Worm (Caenorhabditis elegans) whole organism, L4 larva: ENCODE data around the gene W04D2.4.

Experiments
- F49E8.2 ChIP-seq: sonication (generic microtip); optimal IDR thresholded peaks from 2 replicates; lab custom pipeline; 2016; ENCODE audit warnings: missing compliant biosample characterization, mild to moderate bottlenecking, missing genetic modification characterization, borderline replicate concordance
- T20F7.1 ChIP-seq: fragments of 200-800 bp; sonication (Bioruptor generic); optimal IDR thresholded peaks from 2 replicates; lab custom pipeline; 2018; ENCODE audit warnings: mild to moderate bottlenecking, missing genetic modification characterization, missing compliant biosample characterization
- Y105C5A.15 ChIP-seq: fragments of 200-800 bp; sonication (Bioruptor generic); IDR thresholded peaks from 2 replicates; pipeline ENCODE4 v1.3.6; 2022; ENCODE audit warnings: missing genetic modification characterization, missing compliant biosample characterization
- Y48G9A.11 ChIP-seq: fragments of 200-800 bp; sonication (Bioruptor generic); IDR thresholded peaks from 2 replicates; pipeline ENCODE4 v1.3.6; 2022; ENCODE audit warnings: missing genetic modification reagents, missing genetic modification characterization, missing compliant biosample characterization
- Y75B8A.6 ChIP-seq: fragments of 200-800 bp; sonication (Bioruptor generic); IDR thresholded peaks from 2 replicates; pipeline ENCODE4 v1.3.6; 2022; ENCODE audit warnings: missing genetic modification reagents, missing genetic modification characterization, missing compliant biosample characterization
- ZK337.2 ChIP-seq: fragments of 200-800 bp; sonication (Bioruptor generic); IDR thresholded peaks from 2 replicates; pipeline ENCODE4 v1.3.6; 2022; ENCODE audit warnings: missing genetic modification reagents, missing genetic modification characterization, missing compliant biosample characterization
- ZK546.5 ChIP-seq, 2 experiments: sonication (generic microtip); optimal IDR thresholded peaks; 2 replicates each; lab custom pipeline; 2017; ENCODE audit warnings: missing biosample characterization in 2 of 2, missing genetic modification characterization in 2 of 2
- aly-2 ChIP-seq: sonication (generic microtip); optimal IDR thresholded peaks from 2 replicates; lab custom pipeline; 2018; ENCODE audit warnings: missing biosample characterization, missing genetic modification characterization
- arid-1 ChIP-seq: fragments of 200-800 bp; sonication (Bioruptor generic); conservative IDR thresholded peaks from 2 replicates; pipeline ENCODE4 v1.3.6; 2022; ENCODE audit warnings: missing genetic modification reagents, missing genetic modification characterization, missing compliant biosample characterization
- attf-4 ChIP-seq: sonication (generic microtip); optimal IDR thresholded peaks from 3 replicates; lab custom pipeline; 2017; ENCODE audit warnings: missing biosample characterization, missing genetic modification characterization
- ceh-20 ChIP-seq: fragments of 200-800 bp; sonication (Bioruptor generic); IDR thresholded peaks from 2 replicates; pipeline ENCODE4 v1.3.6; 2022; ENCODE audit warnings: missing genetic modification reagents, missing genetic modification characterization, missing compliant biosample characterization
- ceh-28 ChIP-seq: fragments of 150-350 bp; optimal IDR thresholded peaks from 2 replicates; lab custom pipeline; 2014; ENCODE audit warnings: missing biosample characterization, missing genetic modification reagents, missing genetic modification characterization
- ceh-62 ChIP-seq: sonication (generic microtip); optimal IDR thresholded peaks from 2 replicates; lab custom pipeline; 2017; ENCODE audit warnings: missing biosample characterization, missing genetic modification characterization
- ceh-82 ChIP-seq: sonication (generic microtip); optimal IDR thresholded peaks from 2 replicates; lab custom pipeline; 2017; ENCODE audit warnings: missing biosample characterization, missing genetic modification characterization
- ctbp-1 ChIP-seq: fragments of 200-800 bp; sonication (Bioruptor generic); IDR thresholded peaks from 2 replicates; pipeline ENCODE4 v1.3.6; 2022; ENCODE audit warnings: missing genetic modification reagents, missing genetic modification characterization, missing compliant biosample characterization
- dmd-6 ChIP-seq: fragments of 200-800 bp; sonication (Bioruptor generic); IDR thresholded peaks from 2 replicates; pipeline ENCODE4 v1.3.6; 2022; ENCODE audit warnings: missing genetic modification reagents, missing genetic modification characterization, missing compliant biosample characterization
- dmd-8 ChIP-seq: fragments of 200-800 bp; sonication (Bioruptor generic); IDR thresholded peaks from 2 replicates; pipeline ENCODE4 v1.3.6; 2022; ENCODE audit warnings: missing genetic modification characterization, missing compliant biosample characterization
- dpl-1 ChIP-seq: fragments of 150-350 bp; optimal IDR thresholded peaks from 2 replicates; lab custom pipeline; 2014; ENCODE audit warnings: missing biosample characterization, missing genetic modification reagents, missing genetic modification characterization
- duxl-1 ChIP-seq: sonication (generic microtip); optimal IDR thresholded peaks from 2 replicates; lab custom pipeline; 2016; ENCODE audit warnings: mild to moderate bottlenecking, missing genetic modification characterization, moderate library complexity, missing compliant biosample characterization; ENCODE audit not compliant: poor library complexity
- dve-1 ChIP-seq: sonication (generic microtip); optimal IDR thresholded peaks from 2 replicates; lab custom pipeline; 2017; ENCODE audit warnings: antibody characterized with exemption, mild to moderate bottlenecking, missing genetic modification characterization, missing compliant biosample characterization; ENCODE audit not compliant: insufficient read depth
- fos-1 ChIP-seq: fragments of 150-350 bp; optimal IDR thresholded peaks from 2 replicates; lab custom pipeline; 2014; ENCODE audit warnings: missing biosample characterization, missing genetic modification characterization
- gei-8 ChIP-seq: fragments of 200-800 bp; sonication (Bioruptor generic); optimal IDR thresholded peaks from 2 replicates; lab custom pipeline; 2018; ENCODE audit warnings: mild to moderate bottlenecking, missing genetic modification characterization, missing compliant biosample characterization
- hif-1 ChIP-seq, 2 experiments: sonication (generic microtip); optimal IDR thresholded peaks; 2 replicates each; lab custom pipeline; 2016 to 2017; ENCODE audit warnings: missing compliant biosample characterization in 2 of 2, missing genetic modification characterization in 2 of 2, missing genetic modification reagents in 2 of 2, missing genotype in 2 of 2, mild to moderate bottlenecking in 1 of 2
- hlh-30 ChIP-seq: sonication (generic microtip); optimal IDR thresholded peaks from 2 replicates; lab custom pipeline; 2017; ENCODE audit warnings: antibody characterized with exemption, mild to moderate bottlenecking, missing genetic modification characterization, missing compliant biosample characterization; ENCODE audit not compliant: insufficient read depth
- jun-1 ChIP-seq: fragments of 150-350 bp; optimal IDR thresholded peaks from 2 replicates; lab custom pipeline; 2014; ENCODE audit warnings: missing biosample characterization, missing genetic modification reagents, missing genetic modification characterization
- lim-7 ChIP-seq: fragments of 200-800 bp; sonication (Bioruptor generic); IDR thresholded peaks from 2 replicates; pipeline ENCODE4 v1.3.6; 2022; ENCODE audit warnings: missing genetic modification characterization, missing compliant biosample characterization
- lin-29 ChIP-seq: fragments of 200-800 bp; sonication (Bioruptor generic); IDR thresholded peaks from 2 replicates; pipeline ENCODE4 v1.3.6; 2022; ENCODE audit warnings: missing genetic modification reagents, missing genetic modification characterization, missing compliant biosample characterization
- lir-3 ChIP-seq: sonication (generic microtip); optimal IDR thresholded peaks from 2 replicates; lab custom pipeline; 2016; ENCODE audit warnings: mild to moderate bottlenecking, missing genetic modification characterization, missing compliant biosample characterization
- lsy-2 ChIP-seq, 2 experiments: fragments of 150-350 bp in 1 of 2; sonication (generic microtip) in 1 of 2; optimal IDR thresholded peaks; 2 replicates each; lab custom pipeline; 2014 to 2017; ENCODE audit warnings: missing biosample characterization in 2 of 2, missing genetic modification characterization in 2 of 2
- madf-5 ChIP-seq, 2 experiments: fragments of 200-800 bp; sonication (Bioruptor generic); IDR thresholded peaks; 2 replicates each; pipeline ENCODE4 v1.3.6; 2022; ENCODE audit warnings: missing compliant biosample characterization in 2 of 2, missing genetic modification characterization in 2 of 2
- mep-1 ChIP-seq: fragments of 150-350 bp; sonication (generic microtip); optimal IDR thresholded peaks from 3 replicates; lab custom pipeline; 2014; ENCODE audit warnings: missing biosample characterization, missing genetic modification characterization
- mes-2 ChIP-seq: sonication (generic microtip); optimal IDR thresholded peaks from 2 replicates; lab custom pipeline; 2016; ENCODE audit warnings: missing genotype, mild to moderate bottlenecking, missing genetic modification characterization, missing compliant biosample characterization; ENCODE audit not compliant: poor library complexity, severe bottlenecking
- nhr-10 ChIP-seq: fragments of 150-350 bp; optimal IDR thresholded peaks from 2 replicates; lab custom pipeline; 2014; ENCODE audit warnings: missing biosample characterization, missing genetic modification characterization
- nhr-102 ChIP-seq: sonication (generic microtip); optimal IDR thresholded peaks from 2 replicates; lab custom pipeline; 2016; ENCODE audit warnings: mild to moderate bottlenecking, missing genetic modification characterization, moderate library complexity, missing compliant biosample characterization
- nhr-11 ChIP-seq: fragments of 150-350 bp; optimal IDR thresholded peaks from 2 replicates; lab custom pipeline; 2014; ENCODE audit warnings: missing biosample characterization, missing genetic modification characterization
- nhr-111 ChIP-seq: fragments of 200-800 bp; sonication (Bioruptor generic); optimal IDR thresholded peaks from 2 replicates; lab custom pipeline; 2018; ENCODE audit warnings: mild to moderate bottlenecking, missing genetic modification characterization, missing compliant biosample characterization
- nhr-25 ChIP-seq: sonication (generic microtip); optimal IDR thresholded peaks from 2 replicates; lab custom pipeline; 2017; ENCODE audit warnings: missing genetic modification characterization, mild to moderate bottlenecking, missing compliant biosample characterization, antibody characterized with exemption, moderate library complexity, borderline replicate concordance; ENCODE audit not compliant: insufficient read depth
- nhr-28 ChIP-seq: fragments of 150-350 bp; optimal IDR thresholded peaks from 2 replicates; lab custom pipeline; 2014; ENCODE audit warnings: missing biosample characterization, missing genetic modification characterization
- nhr-77 ChIP-seq: fragments of 150-350 bp; optimal IDR thresholded peaks from 2 replicates; lab custom pipeline; 2014; ENCODE audit warnings: missing biosample characterization, missing genetic modification characterization
- php-3 ChIP-seq: fragments of 200-800 bp; sonication (Bioruptor generic); IDR thresholded peaks from 2 replicates; pipeline ENCODE4 v1.3.6; 2022; ENCODE audit warnings: missing genetic modification reagents, missing genetic modification characterization, missing compliant biosample characterization
- pqm-1 ChIP-seq: sonication (generic microtip); optimal IDR thresholded peaks from 2 replicates; lab custom pipeline; 2017; ENCODE audit warnings: missing biosample characterization, missing genetic modification characterization
- saeg-2 ChIP-seq: fragments of 200-800 bp; sonication (Bioruptor generic); IDR thresholded peaks from 2 replicates; pipeline ENCODE4 v1.3.6; 2022; ENCODE audit warnings: missing genetic modification reagents, missing genetic modification characterization, missing compliant biosample characterization
- sdz-12 ChIP-seq: fragments of 200-800 bp; sonication (Bioruptor generic); optimal IDR thresholded peaks from 2 replicates; lab custom pipeline; 2018; ENCODE audit warnings: mild to moderate bottlenecking, missing genetic modification characterization, missing compliant biosample characterization
- set-16 ChIP-seq: fragments of 200-800 bp; sonication (Bioruptor generic); IDR thresholded peaks from 2 replicates; pipeline ENCODE4 v1.3.6; 2022; ENCODE audit warnings: missing genetic modification reagents, missing genetic modification characterization, missing compliant biosample characterization
- skn-1 ChIP-seq: fragments of 150-350 bp; optimal IDR thresholded peaks from 2 replicates; lab custom pipeline; 2014; ENCODE audit warnings: missing biosample characterization, missing genetic modification characterization
- snpc-1.2 ChIP-seq: fragments of 200-800 bp; sonication (Bioruptor generic); IDR thresholded peaks from 2 replicates; pipeline ENCODE4 v1.3.6; 2022; ENCODE audit warnings: missing genetic modification reagents, missing genetic modification characterization, missing compliant biosample characterization
- spr-1 ChIP-seq: sonication (generic microtip); optimal IDR thresholded peaks from 2 replicates; lab custom pipeline; 2016; ENCODE audit warnings: mild to moderate bottlenecking, missing genetic modification characterization, missing compliant biosample characterization
- spr-3 ChIP-seq: fragments of 200-800 bp; sonication (Bioruptor generic); optimal IDR thresholded peaks from 2 replicates; lab custom pipeline; 2018; ENCODE audit warnings: mild to moderate bottlenecking, missing genetic modification characterization, missing compliant biosample characterization
- vab-7 ChIP-seq: fragments of 200-800 bp; sonication (Bioruptor generic); IDR thresholded peaks from 2 replicates; pipeline ENCODE4 v1.3.6; 2022; ENCODE audit warnings: missing genetic modification reagents, missing genetic modification characterization, missing compliant biosample characterization
- zip-11 ChIP-seq: fragments of 200-800 bp; sonication (Bioruptor generic); IDR thresholded peaks from 2 replicates; pipeline ENCODE4 v1.3.6; 2022; ENCODE audit warnings: missing genetic modification characterization, missing compliant biosample characterization
- zip-2 ChIP-seq: fragments of 150-350 bp; optimal IDR thresholded peaks from 2 replicates; lab custom pipeline; 2014; ENCODE audit warnings: missing biosample characterization, missing genetic modification characterization
- ztf-7 ChIP-seq: fragments of 150-350 bp; optimal IDR thresholded peaks from 2 replicates; lab custom pipeline; 2014; ENCODE audit warnings: missing biosample characterization, missing genetic modification characterization

The W04D2.4 gene

DNA sequence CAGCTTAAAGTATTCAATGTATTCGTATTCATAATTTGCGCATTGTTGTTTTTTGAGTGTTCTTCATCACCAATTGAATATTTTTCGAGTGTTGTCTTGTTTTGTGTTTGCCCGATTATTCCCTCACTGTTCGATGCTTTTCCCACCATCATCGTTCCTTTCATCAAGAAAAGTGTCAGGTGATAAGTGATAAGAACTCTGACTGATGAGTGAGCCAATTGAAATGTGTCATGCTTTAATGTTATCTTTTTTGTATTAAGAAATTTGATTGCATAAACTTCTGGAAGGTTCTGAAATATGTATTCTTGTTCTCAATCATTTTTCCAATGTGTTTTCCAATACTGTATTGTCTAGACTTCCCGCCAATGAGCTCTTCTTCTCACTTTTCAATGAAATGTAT lies 22.2 kb downstream of the W04D2.4 start (continued):
- peak; percentile 72 for TF ChIP-seq dmd-6 (GFP tag; lab: Robert Waterston, UW)
- TF ChIP-seq ceh-82 (tag; lab: Kevin White, UChicago), result no peak
- no peak for TF ChIP-seq skn-1 (tag; lab: Kevin White, UChicago)
- no peak for TF ChIP-seq ZK546.5 (tag; optimal IDR thresholded peaks at IDR 0.05; lab: Kevin White, UChicago)
- no peak for TF ChIP-seq lsy-2 (tag; optimal IDR thresholded peaks at IDR 0.05; lab: Kevin White, UChicago)
- no peak for TF ChIP-seq madf-5 (GFP tag; IDR thresholded peaks at IDR 0.05; lab: Robert Waterston, UW)
- peak; percentile 62 for TF ChIP-seq nhr-28 (tag; lab: Kevin White, UChicago)
- TF ChIP-seq Y75B8A.6 (GFP tag; lab: Robert Waterston, UW), result no peak
- no peak for TF ChIP-seq duxl-1 (tag; lab: Kevin White, UChicago)
- TF ChIP-seq nhr-10 (tag; lab: Kevin White, UChicago), result no peak
- TF ChIP-seq sdz-12 (GFP tag; lab: Kevin White, UChicago), result no peak
- no peak for TF ChIP-seq spr-1 (tag; lab: Kevin White, UChicago)
- no peak for TF ChIP-seq saeg-2 (GFP tag; lab: Robert Waterston, UW)
- no peak for TF ChIP-seq hif-1 (tag; optimal IDR thresholded peaks at IDR 0.05; lab: Kevin White, UChicago)
- no peak for TF ChIP-seq Y105C5A.15 (GFP tag; lab: Robert Waterston, UW)
- TF ChIP-seq nhr-25 (tag; lab: Kevin White, UChicago), result no peak
- TF ChIP-seq hlh-30 (tag; lab: Kevin White, UChicago), result peak; percentile 75
- peak; percentile 66 for TF ChIP-seq nhr-77 (tag; lab: Kevin White, UChicago)
- no peak for TF ChIP-seq lim-7
- TF ChIP-seq ceh-62, result no peak
- no peak for TF ChIP-seq ctbp-1
- peak; percentile 46 for TF ChIP-seq mep-1 (tag; lab: Kevin White, UChicago)
- no peak for TF ChIP-seq spr-3 (GFP tag; lab: Kevin White, UChicago)
- no peak for TF ChIP-seq ZK337.2 (GFP tag; lab: Robert Waterston, UW)
- TF ChIP-seq lin-29 (GFP tag; lab: Robert Waterston, UW), result no peak
- no peak for TF ChIP-seq Y48G9A.11 (GFP tag; lab: Robert Waterston, UW)
- no peak for TF ChIP-seq nhr-102 (tag; lab: Kevin White, UChicago)
- TF ChIP-seq set-16 (GFP tag; lab: Robert Waterston, UW), result no peak
- no peak for TF ChIP-seq snpc-1.2 (GFP tag; lab: Robert Waterston, UW)
- TF ChIP-seq dpl-1 (GFP tag; lab: Kevin White, UChicago), result no peak
- TF ChIP-seq arid-1 (GFP tag; lab: Robert Waterston, UW), result no peak
- no peak for TF ChIP-seq aly-2 (tag; lab: Kevin White, UChicago)
- TF ChIP-seq ceh-20 (GFP tag; lab: Robert Waterston, UW), result no peak
- no peak for TF ChIP-seq attf-4 (tag; lab: Kevin White, UChicago)
- TF ChIP-seq F49E8.2 (tag; lab: Kevin White, UChicago), result no peak
- peak; percentile 76 for TF ChIP-seq dve-1 (tag; lab: Kevin White, UChicago)
- TF ChIP-seq dmd-8 (GFP tag; lab: Robert Waterston, UW), result no peak
- TF ChIP-seq zip-11 (GFP tag; lab: Robert Waterston, UW), result no peak
- TF ChIP-seq lir-3 (tag; lab: Kevin White, UChicago), result no peak
- no peak for TF ChIP-seq gei-8 (GFP tag; lab: Kevin White, UChicago)
- no peak for TF ChIP-seq mes-2
- TF ChIP-seq php-3 (GFP tag; lab: Robert Waterston, UW), result peak; percentile 25; the same call in 1 of the 2 replicates
- TF ChIP-seq T20F7.1, result peak; percentile 48
- no peak for TF ChIP-seq fos-1 (tag; lab: Kevin White, UChicago)
- no peak for TF ChIP-seq nhr-111
- TF ChIP-seq ztf-7 (tag; lab: Kevin White, UChicago), result no peak
- no peak for TF ChIP-seq vab-7 (GFP tag; lab: Robert Waterston, UW)
- peak; percentile 78 for TF ChIP-seq pqm-1
- no peak for TF ChIP-seq ceh-28 (tag; lab: Kevin White, UChicago)
- TF ChIP-seq zip-2 (tag; lab: Kevin White, UChicago), result no peak
- no peak for TF ChIP-seq nhr-11 (tag; lab: Kevin White, UChicago)
- no peak for TF ChIP-seq jun-1 (tag; lab: Kevin White, UChicago)
